Fruit fly (Drosophila melanogaster): Measurements from ENCODE around the gene Cad86C.

dm6 chr3R:10826796-10827524, at the start of gene Cad86C:
- no peak for TF ChIP-seq CG8478 (optimal IDR thresholded peaks at IDR 0.05)
- TF ChIP-seq pan (optimal IDR thresholded peaks at IDR 0.05) = no peak
- no peak for TF ChIP-seq EcR (GFP tag; optimal IDR thresholded peaks at IDR 0.05)
- TF ChIP-seq psq (optimal IDR thresholded peaks at IDR 0.05) = no peak
- TF ChIP-seq Dll (optimal IDR thresholded peaks at IDR 0.05) = peak; percentile 84

All from whole organism.